Fruit fly (Drosophila melanogaster): ENCODE data around the gene CG14304.

The CG14304 gene

DNA sequence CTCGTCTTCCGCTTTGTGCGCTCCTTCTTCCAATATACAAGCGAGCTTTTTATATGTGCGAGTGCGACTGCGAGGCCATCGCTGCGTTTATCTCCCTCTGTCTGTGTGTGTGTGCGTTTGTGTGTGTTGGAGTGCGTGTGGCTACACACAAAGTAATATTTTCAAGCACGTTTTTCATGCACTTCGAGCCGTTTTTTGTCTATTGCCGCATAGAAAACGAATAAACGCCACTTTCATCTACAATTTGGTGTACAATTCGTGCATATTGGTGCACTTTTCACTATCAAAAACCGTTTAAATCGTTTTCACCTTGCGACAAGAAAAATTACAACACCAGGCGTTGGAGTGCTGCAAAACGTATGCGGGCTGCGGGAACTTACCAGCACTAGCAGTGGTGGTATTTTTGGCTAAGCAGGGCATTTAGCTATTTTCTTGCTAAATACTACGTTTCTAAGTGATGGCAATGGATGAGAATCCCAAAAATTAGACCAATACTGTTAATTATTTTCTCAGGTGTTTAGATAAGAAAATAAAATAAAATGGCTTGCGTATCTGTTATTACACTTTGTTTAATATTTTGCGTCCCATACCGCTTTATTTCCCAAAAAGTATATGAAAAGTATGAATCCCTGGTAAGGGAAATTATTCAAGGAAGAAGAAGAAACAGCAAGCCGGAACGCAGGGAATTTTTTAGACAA, 38.0 kb upstream of the CG14304 start, which contains the start of the genes CG31224 and CstF64:
Gene CG31224 (minus strand): TSS at position 365 of the 698 bp plus-strand sequence.
Gene CstF64 (plus strand): TSS at position 674 of the 698 bp plus-strand sequence.
- TF ChIP-seq vri (GFP tag; optimal IDR thresholded peaks at IDR 0.05) = peak; percentile 89
- TF ChIP-seq salr (GFP tag; optimal IDR thresholded peaks at IDR 0.05) = peak in 1 of 2 experiments; percentile 44
- peak; percentile 83 for TF ChIP-seq topi (GFP tag; optimal IDR thresholded peaks at IDR 0.05)
- TF ChIP-seq Hr39 (GFP tag; optimal IDR thresholded peaks at IDR 0.05) = peak; percentile 89
- peak; percentile 80 for TF ChIP-seq acj6 (GFP tag; optimal IDR thresholded peaks at IDR 0.05)
- peak; percentile 49 for TF ChIP-seq dsx (GFP tag; optimal IDR thresholded peaks at IDR 0.05; ENCODE audit: poor library complexity, severe bottlenecking)
- TF ChIP-seq eg (GFP tag; IDR thresholded peaks at IDR 0.05) = peak; percentile 76
- peak; percentile 37 for TF ChIP-seq CG11762 (GFP tag; optimal IDR thresholded peaks at IDR 0.05; ENCODE audit: insufficient read depth)
- TF ChIP-seq Ets21C (GFP tag; optimal IDR thresholded peaks at IDR 0.05) = peak; percentile 73
- peak; percentile 75 for TF ChIP-seq CG6163 (GFP tag; IDR thresholded peaks at IDR 0.05)
- peak; percentile 89 for TF ChIP-seq CG31627 (GFP tag; optimal IDR thresholded peaks at IDR 0.05)
- peak; percentile 93 for TF ChIP-seq Eip78C (GFP tag)
- peak; percentile 64 for TF ChIP-seq CG8632 (GFP tag; optimal IDR thresholded peaks at IDR 0.05)
- TF ChIP-seq Hr4 (GFP tag; optimal IDR thresholded peaks at IDR 0.05) = peak; percentile 84
- TF ChIP-seq svp (GFP tag) = peak; percentile 87
- TF ChIP-seq Eip75B (GFP tag; optimal IDR thresholded peaks at IDR 0.05) = peak; percentile 78
- peak; percentile 77 for TF ChIP-seq CG8119 (GFP tag; IDR thresholded peaks at IDR 0.05)
- no peak for TF ChIP-seq Blimp-1 (GFP tag; optimal IDR thresholded peaks at IDR 0.05)
- peak; percentile 88 for TF ChIP-seq cyc (GFP tag; optimal IDR thresholded peaks at IDR 0.05)
- peak; percentile 86 for TF ChIP-seq lz (GFP tag; optimal IDR thresholded peaks at IDR 0.05)
- TF ChIP-seq CG4318 (GFP tag; optimal IDR thresholded peaks at IDR 0.05) = no peak
- peak; percentile 79 for TF ChIP-seq CG3032 (tag; optimal IDR thresholded peaks at IDR 0.05)
- peak; percentile 45 for TF ChIP-seq dac (GFP tag; optimal IDR thresholded peaks at IDR 0.05)
- TF ChIP-seq Met (GFP tag; optimal IDR thresholded peaks at IDR 0.05) = peak; percentile 83
- peak; percentile 15 for TF ChIP-seq CG6854 (GFP tag; optimal IDR thresholded peaks at IDR 0.05)
- TF ChIP-seq achi (GFP tag; optimal IDR thresholded peaks at IDR 0.05) = peak; percentile 76
- TF ChIP-seq CG11902 (GFP tag; optimal IDR thresholded peaks at IDR 0.05) = peak; percentile 70
- no peak for TF ChIP-seq CG6276 (GFP tag; optimal IDR thresholded peaks at IDR 0.05)
- TF ChIP-seq CG10669 (GFP tag; optimal IDR thresholded peaks at IDR 0.05) = no peak
- TF ChIP-seq CG6808 (GFP tag; optimal IDR thresholded peaks at IDR 0.05) = no peak
- TF ChIP-seq pdm3 (GFP tag; optimal IDR thresholded peaks at IDR 0.05) = peak; percentile 90
- peak; percentile 70 for TF ChIP-seq Ets96B (tag; optimal IDR thresholded peaks at IDR 0.05)
- TF ChIP-seq Hr38 (GFP tag; optimal IDR thresholded peaks at IDR 0.05) = no peak
- TF ChIP-seq CG6792 (GFP tag; optimal IDR thresholded peaks at IDR 0.05) = peak; percentile 75
- TF ChIP-seq CG11294 (GFP tag; IDR thresholded peaks at IDR 0.05) = peak; percentile 68; the same call in 1 of the 2 replicates
- TF ChIP-seq CG10631 (GFP tag; optimal IDR thresholded peaks at IDR 0.05) = peak; percentile 85
- TF ChIP-seq CG7368 (GFP tag; optimal IDR thresholded peaks at IDR 0.05) = peak; percentile 66
- TF ChIP-seq Gug (GFP tag; IDR thresholded peaks at IDR 0.05) = peak; percentile 67
- peak; percentile 66 for TF ChIP-seq CG1621 (tag; optimal IDR thresholded peaks at IDR 0.05)
- peak; percentile 86 for TF ChIP-seq esn (GFP tag; optimal IDR thresholded peaks at IDR 0.05)
- TF ChIP-seq fkh (GFP tag; optimal IDR thresholded peaks at IDR 0.05) = no peak
- TF ChIP-seq Sox14 (GFP tag; optimal IDR thresholded peaks at IDR 0.05) = peak; percentile 86
- TF ChIP-seq Eip93F (GFP tag; optimal IDR thresholded peaks at IDR 0.05) = peak; percentile 5
- peak in 1 of 2 experiments; percentile 65 for TF ChIP-seq ss (GFP tag; optimal IDR thresholded peaks at IDR 0.05)
- peak; percentile 73 for TF ChIP-seq Sox15 (GFP tag; optimal IDR thresholded peaks at IDR 0.05)
- peak; percentile 59 for TF ChIP-seq CG15336 (GFP tag; IDR thresholded peaks at IDR 0.05)
- peak; percentile 55 for TF ChIP-seq Lpt (GFP tag; optimal IDR thresholded peaks at IDR 0.05)
- peak; percentile 69 for TF ChIP-seq CG34406 (GFP tag; optimal IDR thresholded peaks at IDR 0.05)
- no peak for TF ChIP-seq spab (GFP tag; optimal IDR thresholded peaks at IDR 0.05)
- peak; percentile 77 for TF ChIP-seq CG32006 (GFP tag; optimal IDR thresholded peaks at IDR 0.05)
- TF ChIP-seq Smox (GFP tag; optimal IDR thresholded peaks at IDR 0.05) = no peak
